Worm (Caenorhabditis elegans): ENCODE measurements around the gene srh-31.

- TF ChIP-seq tbx-2 (tag; optimal IDR thresholded peaks at IDR 0.05) (no peak), fos-1 (tag; optimal IDR thresholded peaks at IDR 0.05) (no peak), ZK546.5 (tag; optimal IDR thresholded peaks at IDR 0.05) (no peak), nhr-237 (tag; optimal IDR thresholded peaks at IDR 0.05) (no peak), daf-12 (tag; optimal IDR thresholded peaks at IDR 0.05) (no peak), pqm-1 (tag; optimal IDR thresholded peaks at IDR 0.05) (peak; percentile 81), ceh-9 (tag; optimal IDR thresholded peaks at IDR 0.05) (no peak), nhr-25 (tag; optimal IDR thresholded peaks at IDR 0.05) (no peak), ceh-28 (tag; optimal IDR thresholded peaks at IDR 0.05) (no peak), elt-3 (tag; optimal IDR thresholded peaks at IDR 0.05) (no peak), skn-1 (tag; optimal IDR thresholded peaks at IDR 0.05) (no peak)
Measured at ce11 chrV:17662260-17662659, 44.9 kb upstream of the srh-31 start.
